Fruit fly (Drosophila melanogaster) whole organism, embryonic: ENCODE data around the gene CG31174.

Experiments
- ATbp ChIP-seq: fragments of 200-800 bp; sonication (Bioruptor generic); optimal IDR thresholded peaks from 2 replicates; lab custom pipeline; 2017; ENCODE audit warnings: missing biosample characterization, mild to moderate bottlenecking, missing genetic modification characterization, missing genetic modification reagents
- BtbVII ChIP-seq: fragments of 200-800 bp; sonication (Bioruptor generic); optimal IDR thresholded peaks from 3 replicates; lab custom pipeline; 2017; ENCODE audit warnings: missing biosample characterization, mild to moderate bottlenecking, missing genetic modification characterization
- CG10366 ChIP-seq: fragments of 200-800 bp; sonication (Bioruptor generic); IDR thresholded peaks from 2 replicates; pipeline ENCODE4 v1.3.6; 2022; ENCODE audit warnings: missing biosample characterization, missing genetic modification characterization
- CG10565 ChIP-seq: fragments of 200-800 bp; sonication (Bioruptor generic); optimal IDR thresholded peaks from 3 replicates; lab custom pipeline; 2016; ENCODE audit warnings: missing biosample characterization, mild to moderate bottlenecking, missing genetic modification characterization
- CG10654 ChIP-seq: fragments of 200-800 bp; sonication (Bioruptor generic); optimal IDR thresholded peaks from 2 replicates; lab custom pipeline; 2016; ENCODE audit warnings: missing biosample characterization, missing genetic modification characterization
- CG12071 ChIP-seq: fragments of 200-800 bp; sonication (Bioruptor generic); optimal IDR thresholded peaks from 3 replicates; lab custom pipeline; 2018; ENCODE audit warnings: missing biosample characterization, mild to moderate bottlenecking, missing genetic modification characterization
- CG13894 ChIP-seq: fragments of 200-800 bp; sonication (Bioruptor generic); optimal IDR thresholded peaks from 3 replicates; lab custom pipeline; 2018; ENCODE audit warnings: missing biosample characterization, mild to moderate bottlenecking, missing genetic modification characterization, moderate library complexity
- CG16863 ChIP-seq: fragments of 200-800 bp; sonication (Bioruptor generic); optimal IDR thresholded peaks from 3 replicates; lab custom pipeline; 2016; ENCODE audit warnings: missing biosample characterization, missing genetic modification characterization
- CG18619 ChIP-seq: fragments of 200-800 bp; sonication (Bioruptor generic); optimal IDR thresholded peaks from 3 replicates; lab custom pipeline; 2017; ENCODE audit warnings: missing biosample characterization, mild to moderate bottlenecking, missing genetic modification characterization
- CG31224 ChIP-seq: fragments of 200-800 bp; sonication (Bioruptor generic); IDR thresholded peaks from 2 replicates; pipeline ENCODE4 v1.3.6; 2022; ENCODE audit warnings: missing biosample characterization, missing genetic modification characterization
- CG3407 ChIP-seq: fragments of 200-800 bp; sonication (Bioruptor generic); optimal IDR thresholded peaks from 2 replicates; lab custom pipeline; 2018; ENCODE audit warnings: missing biosample characterization, mild to moderate bottlenecking, missing genetic modification characterization
- CG4328 ChIP-seq: fragments of 200-800 bp; sonication (Bioruptor generic); optimal IDR thresholded peaks from 3 replicates; lab custom pipeline; 2017; ENCODE audit warnings: missing biosample characterization, missing genetic modification reagents, missing genetic modification characterization
- CG4854 ChIP-seq: fragments of 200-800 bp; sonication (Bioruptor generic); optimal IDR thresholded peaks from 2 replicates; lab custom pipeline; 2016; ENCODE audit warnings: missing biosample characterization, missing genetic modification characterization, inconsistent platforms
- Chrac-16 ChIP-seq: fragments of 200-800 bp; sonication (Bioruptor generic); optimal IDR thresholded peaks from 3 replicates; lab custom pipeline; 2016; ENCODE audit warnings: missing biosample characterization, missing genetic modification characterization
- Dfd ChIP-seq, 2 experiments: fragments of >200 bp; optimal IDR thresholded peaks; 2 replicates each; lab custom pipeline; 2017; ENCODE audit warnings: missing biosample characterization in 2 of 2, missing genetic modification characterization in 2 of 2
- Hmr ChIP-seq: fragments of 200-800 bp; sonication (Bioruptor generic); optimal IDR thresholded peaks from 3 replicates; lab custom pipeline; 2017; ENCODE audit warnings: mild to moderate bottlenecking, missing biosample characterization, missing genetic modification reagents, missing genetic modification characterization
- Hsf ChIP-seq: fragments of 200-800 bp; sonication (Bioruptor generic); optimal IDR thresholded peaks from 3 replicates; lab custom pipeline; 2016; ENCODE audit warnings: missing biosample characterization, missing genetic modification characterization
- Jarid2 ChIP-seq: fragments of 200-800 bp; sonication (Bioruptor generic); optimal IDR thresholded peaks from 3 replicates; lab custom pipeline; 2017; ENCODE audit warnings: mild to moderate bottlenecking, missing biosample characterization, missing genetic modification reagents, missing genetic modification characterization
- MESR4 ChIP-seq: fragments of 200-800 bp; sonication (Bioruptor generic); optimal IDR thresholded peaks from 2 replicates; lab custom pipeline; 2018; ENCODE audit warnings: missing biosample characterization, mild to moderate bottlenecking, missing genetic modification characterization, moderate library complexity
- Ravus ChIP-seq: fragments of 200-800 bp; sonication (Bioruptor generic); IDR thresholded peaks from 2 replicates; pipeline ENCODE4 v1.3.6; 2022; ENCODE audit warnings: missing biosample characterization, missing genetic modification characterization
- Side ChIP-seq: fragments of 200-800 bp; sonication (Bioruptor generic); optimal IDR thresholded peaks from 2 replicates; lab custom pipeline; 2016; ENCODE audit warnings: missing biosample characterization, missing genetic modification characterization
- Ssrp ChIP-seq: fragments of 200-800 bp; sonication (Bioruptor generic); optimal IDR thresholded peaks from 2 replicates; lab custom pipeline; 2018; ENCODE audit warnings: missing biosample characterization, mild to moderate bottlenecking, missing genetic modification characterization, moderate library complexity
- TFAM ChIP-seq: fragments of 200-800 bp; sonication (Bioruptor generic); optimal IDR thresholded peaks from 2 replicates; lab custom pipeline; 2017; ENCODE audit warnings: missing biosample characterization, missing genetic modification characterization, inconsistent platforms
- Tbp ChIP-seq: fragments of >200 bp; optimal IDR thresholded peaks from 2 replicates; lab custom pipeline; 2018; ENCODE audit warnings: missing biosample characterization, missing genetic modification characterization
- Usf ChIP-seq: fragments of 200-800 bp; sonication (Bioruptor generic); optimal IDR thresholded peaks from 2 replicates; lab custom pipeline; 2017; ENCODE audit warnings: missing genotype, missing biosample characterization, missing genetic modification characterization
- az2 ChIP-seq: fragments of 200-800 bp; sonication (Bioruptor generic); optimal IDR thresholded peaks from 3 replicates; lab custom pipeline; 2016; ENCODE audit warnings: missing biosample characterization, missing genetic modification characterization
- crp ChIP-seq, 2 experiments: fragments of 200-800 bp; sonication (Bioruptor generic); optimal IDR thresholded peaks; 2 replicates in 1 of 2; 3 replicates in 1 of 2; lab custom pipeline; 2017; ENCODE audit warnings: missing biosample characterization in 2 of 2, missing genetic modification characterization in 2 of 2, mild to moderate bottlenecking in 1 of 2, moderate library complexity in 1 of 2
- dm ChIP-seq: fragments of 200-800 bp; sonication (Bioruptor generic); optimal IDR thresholded peaks from 3 replicates; lab custom pipeline; 2016; ENCODE audit warnings: missing biosample characterization, missing genetic modification characterization
- fd96Cb ChIP-seq: fragments of 200-800 bp; sonication (Bioruptor generic); optimal IDR thresholded peaks from 2 replicates; lab custom pipeline; 2018; ENCODE audit warnings: missing biosample characterization, mild to moderate bottlenecking, missing genetic modification characterization, moderate library complexity
- gcm ChIP-seq: fragments of 200-800 bp; sonication (Bioruptor generic); optimal IDR thresholded peaks from 2 replicates; lab custom pipeline; 2019; ENCODE audit warnings: missing biosample characterization, mild to moderate bottlenecking, missing genetic modification characterization, moderate library complexity
- grn ChIP-seq: fragments of 200-800 bp; sonication (Bioruptor generic); optimal IDR thresholded peaks from 3 replicates; lab custom pipeline; 2017; ENCODE audit warnings: missing biosample characterization, missing genetic modification characterization
- ham ChIP-seq: fragments of 200-800 bp; sonication (Bioruptor generic); IDR thresholded peaks from 2 replicates; pipeline ENCODE4 v1.3.6; 2022; ENCODE audit warnings: missing biosample characterization, missing genetic modification characterization
- ind ChIP-seq: fragments of 200-800 bp; sonication (Bioruptor generic); optimal IDR thresholded peaks from 3 replicates; lab custom pipeline; 2016; ENCODE audit warnings: missing biosample characterization, missing genetic modification characterization
- insv ChIP-seq, 2 experiments: fragments of 200-800 bp; sonication (Bioruptor generic); optimal IDR thresholded peaks; 3 replicates each; lab custom pipeline; 2016 to 2018; ENCODE audit warnings: missing biosample characterization in 2 of 2, missing genetic modification characterization in 2 of 2
- pb ChIP-seq: fragments of 200-800 bp; sonication (Bioruptor generic); optimal IDR thresholded peaks from 3 replicates; lab custom pipeline; 2016; ENCODE audit warnings: missing biosample characterization, missing genetic modification characterization
- repo ChIP-seq: fragments of 200-800 bp; sonication (Bioruptor generic); optimal IDR thresholded peaks from 2 replicates; lab custom pipeline; 2016; ENCODE audit warnings: missing biosample characterization, missing genetic modification characterization
- sens ChIP-seq: fragments of 200-800 bp; sonication (Bioruptor generic); peaks from one replicate; lab custom pipeline; 2016; ENCODE audit warnings: missing biosample characterization, missing genetic modification characterization
- shn ChIP-seq: fragments of 200-800 bp; sonication (Bioruptor generic); optimal IDR thresholded peaks from 3 replicates; lab custom pipeline; 2016; ENCODE audit warnings: missing biosample characterization, missing genetic modification characterization
- ssp ChIP-seq: fragments of 200-800 bp; sonication (Bioruptor generic); IDR thresholded peaks from 2 replicates; pipeline ENCODE4 v1.3.6; 2022; ENCODE audit warnings: missing biosample characterization, missing genetic modification characterization
- tio ChIP-seq: fragments of 200-800 bp; sonication (Bioruptor generic); optimal IDR thresholded peaks from 2 replicates; lab custom pipeline; 2017; ENCODE audit warnings: missing biosample characterization, missing genetic modification characterization, inconsistent platforms
- wdn ChIP-seq: fragments of 200-800 bp; sonication (Bioruptor generic); IDR thresholded peaks from 2 replicates; pipeline ENCODE4 v1.3.6; 2022; ENCODE audit warnings: missing biosample characterization, missing genetic modification characterization
- wor ChIP-seq: fragments of 200-800 bp; sonication (Bioruptor generic); IDR thresholded peaks from 2 replicates; pipeline ENCODE4 v1.3.6; 2022; ENCODE audit warnings: missing biosample characterization, missing genetic modification characterization

Gene CG31174

DNA sequence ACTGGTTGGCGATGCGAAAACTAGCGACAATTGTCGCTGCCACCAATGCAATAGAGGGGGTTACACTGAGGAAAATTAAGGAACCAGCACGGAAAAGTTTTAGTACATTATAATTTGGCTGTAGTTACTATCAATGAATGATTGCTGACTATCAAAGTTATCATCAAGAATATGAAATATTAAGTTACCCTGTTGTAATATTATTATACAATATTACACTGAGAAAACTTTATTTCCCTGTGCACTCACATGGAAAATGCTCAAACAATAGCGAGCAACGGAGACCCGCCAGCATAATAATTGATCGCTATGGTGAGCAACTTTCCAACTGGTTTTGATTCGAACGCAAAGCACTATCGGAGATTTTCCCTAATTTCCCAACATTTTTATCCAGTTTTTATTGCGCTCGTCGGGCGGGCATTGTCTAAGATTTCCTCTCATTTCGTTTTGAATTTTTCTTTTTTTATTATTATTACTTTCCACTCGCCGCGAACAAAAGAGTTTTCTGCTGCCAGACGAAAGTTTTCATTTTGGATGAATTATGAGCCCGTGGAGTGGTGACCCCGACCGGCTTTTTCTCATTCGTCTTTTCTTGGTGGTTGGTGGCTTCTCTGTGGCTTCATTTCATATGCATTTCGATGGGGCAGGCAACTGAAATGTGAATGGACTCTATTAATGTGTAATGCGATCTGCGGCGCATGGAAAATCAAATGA lies 7.0 kb downstream of the CG31174 start (continued):
- peak in 1 of 2 experiments; percentile 19 for TF ChIP-seq crp (GFP tag; optimal IDR thresholded peaks at IDR 0.05; lab: Kevin White, UChicago)
- peak; percentile 89 for TF ChIP-seq Ssrp
- peak; percentile 76 for TF ChIP-seq CG10366 (GFP tag; lab: Robert Waterston, UW)
- no peak for TF ChIP-seq grn (GFP tag; lab: Kevin White, UChicago)
- TF ChIP-seq Ravus, result no peak
- TF ChIP-seq Hsf, result peak; percentile 55
- TF ChIP-seq ind (GFP tag; lab: Kevin White, UChicago), result peak; percentile 39
- peak; percentile 96 for TF ChIP-seq ATbp
- TF ChIP-seq Dfd (GFP tag; optimal IDR thresholded peaks at IDR 0.05; lab: Kevin White, UChicago), result no peak
- peak; percentile 75 for TF ChIP-seq fd96Cb (tag; lab: Kevin White, UChicago)
- TF ChIP-seq ham (GFP tag; lab: Robert Waterston, UW), result no peak
- no peak for TF ChIP-seq repo (GFP tag; lab: Kevin White, UChicago)
- TF ChIP-seq CG10565 (GFP tag; lab: Kevin White, UChicago), result no peak
- peak; percentile 26 for TF ChIP-seq CG16863 (GFP tag; lab: Kevin White, UChicago)
- peak; percentile 85 for TF ChIP-seq az2 (GFP tag; lab: Kevin White, UChicago)
- peak; percentile 7 for TF ChIP-seq Usf (GFP tag; lab: Kevin White, UChicago)
- TF ChIP-seq pb (GFP tag; lab: Kevin White, UChicago), result no peak
- TF ChIP-seq dm (GFP tag; lab: Kevin White, UChicago), result no peak
- TF ChIP-seq BtbVII (GFP tag; lab: Kevin White, UChicago), result no peak
- peak; percentile 54 for TF ChIP-seq Hmr (GFP tag; lab: Kevin White, UChicago)
- TF ChIP-seq Jarid2, result peak; percentile 11
- peak; percentile 74; the same call in 1 of the 2 replicates for TF ChIP-seq wor (GFP tag; lab: Robert Waterston, UW)
- peak; percentile 9 for TF ChIP-seq CG4328 (GFP tag; lab: Kevin White, UChicago)
- peak; percentile 36 for TF ChIP-seq Side (GFP tag; lab: Kevin White, UChicago)
- TF ChIP-seq Tbp (GFP tag; lab: Kevin White, UChicago), result no peak
- no peak for TF ChIP-seq shn
- TF ChIP-seq MESR4 (GFP tag; lab: Kevin White, UChicago), result no peak
- TF ChIP-seq CG3407 (GFP tag; lab: Kevin White, UChicago), result peak; percentile 88
- peak; percentile 54 for TF ChIP-seq tio (GFP tag; lab: Kevin White, UChicago)
- peak in 1 of 2 experiments; percentile 2 for TF ChIP-seq insv (GFP tag; optimal IDR thresholded peaks at IDR 0.05; lab: Kevin White, UChicago)
- peak; percentile 72 for TF ChIP-seq Chrac-16 (GFP tag; lab: Kevin White, UChicago)
- peak; percentile 43 for TF ChIP-seq CG12071 (GFP tag; lab: Kevin White, UChicago)
- peak; percentile 11 for TF ChIP-seq TFAM (GFP tag; lab: Kevin White, UChicago)
- peak; percentile 62 for TF ChIP-seq CG18619 (GFP tag; lab: Kevin White, UChicago)
- peak; percentile 96 for TF ChIP-seq gcm
- no peak for TF ChIP-seq CG31224 (GFP tag; lab: Robert Waterston, UW)
- TF ChIP-seq sens (GFP tag; lab: Kevin White, UChicago), result peak; percentile 95
- TF ChIP-seq CG10654 (GFP tag; lab: Kevin White, UChicago), result peak; percentile 44
- peak; percentile 53 for TF ChIP-seq CG4854
- peak; percentile 51; the same call in 1 of the 2 replicates for TF ChIP-seq ssp (GFP tag; lab: Robert Waterston, UW)
- TF ChIP-seq CG13894, result no peak
- no peak for TF ChIP-seq wdn (GFP tag; lab: Robert Waterston, UW)
- TF ChIP-seq, all 482 proteins: peak for 281
